Fruit fly (Drosophila melanogaster) whole organism, embryonic: ENCODE measurements around the gene nkt.

Experiments used
- CG12104 ChIP-seq: fragments of 200-800 bp; sonication (Bioruptor generic); optimal IDR thresholded peaks from 3 replicates; lab custom pipeline; 2016; ENCODE audit warnings: missing biosample characterization, missing genetic modification characterization
- CG12236 ChIP-seq: fragments of 200-800 bp; sonication (Bioruptor generic); optimal IDR thresholded peaks from 2 replicates; lab custom pipeline; 2016; ENCODE audit warnings: missing biosample characterization, missing genetic modification characterization
- CG1233 ChIP-seq: fragments of 200-800 bp; sonication (Bioruptor generic); optimal IDR thresholded peaks from 4 replicates; lab custom pipeline; 2018; ENCODE audit warnings: missing biosample characterization, mild to moderate bottlenecking, missing genetic modification characterization
- CG13287 ChIP-seq: fragments of 200-800 bp; sonication (Bioruptor generic); IDR thresholded peaks from 2 replicates; pipeline ENCODE4 v1.3.6; 2022; ENCODE audit warnings: missing biosample characterization, missing genetic modification characterization; ENCODE audit not compliant: partially characterized antibody
- CG32767 ChIP-seq: fragments of 200-800 bp; sonication (Bioruptor generic); IDR thresholded peaks from 2 replicates; pipeline ENCODE4 v1.3.6; 2022; ENCODE audit warnings: missing biosample characterization, missing genetic modification characterization
- CG3726 ChIP-seq: fragments of 200-800 bp; sonication (Bioruptor generic); IDR thresholded peaks from 3 replicates; pipeline ENCODE4, ENCODE4 v1.3.6; 2022; ENCODE audit warnings: missing biosample characterization, missing genetic modification characterization
- CG3847 ChIP-seq: fragments of 200-800 bp; sonication (Bioruptor generic); IDR thresholded peaks from 2 replicates; pipeline ENCODE4 v1.3.6; 2022; ENCODE audit warnings: missing biosample characterization, missing genetic modification characterization
- CG43689 ChIP-seq: fragments of 200-800 bp; sonication (Bioruptor generic); IDR thresholded peaks from 2 replicates; pipeline ENCODE4 v1.3.6; 2022; ENCODE audit warnings: missing biosample characterization, missing genetic modification characterization
- CG6791 ChIP-seq: fragments of 200-800 bp; sonication (Bioruptor generic); IDR thresholded peaks from 3 replicates; pipeline ENCODE4 v1.3.6; 2022; ENCODE audit warnings: missing biosample characterization, missing genetic modification characterization; ENCODE audit not compliant: partially characterized antibody
- CG7928 ChIP-seq: fragments of 200-800 bp; sonication (Bioruptor generic); optimal IDR thresholded peaks from 2 replicates; lab custom pipeline; 2017; ENCODE audit warnings: missing biosample characterization, mild to moderate bottlenecking, missing genetic modification characterization
- CG8281 ChIP-seq: fragments of 200-800 bp; sonication (Bioruptor generic); optimal IDR thresholded peaks from 2 replicates; lab custom pipeline; 2018; ENCODE audit warnings: missing biosample characterization, mild to moderate bottlenecking, missing genetic modification characterization, moderate library complexity
- CG9437 ChIP-seq: fragments of 200-800 bp; sonication (Bioruptor generic); optimal IDR thresholded peaks from 2 replicates; lab custom pipeline; 2018; ENCODE audit warnings: missing biosample characterization, mild to moderate bottlenecking, missing genetic modification characterization
- CG9797 ChIP-seq: fragments of 200-800 bp; sonication (Bioruptor generic); optimal IDR thresholded peaks from 3 replicates; lab custom pipeline; 2018; ENCODE audit warnings: missing biosample characterization, mild to moderate bottlenecking, missing genetic modification characterization
- CG9876 ChIP-seq: fragments of 200-800 bp; sonication (Bioruptor generic); optimal IDR thresholded peaks from 2 replicates; lab custom pipeline; 2016; ENCODE audit warnings: missing biosample characterization, missing genetic modification characterization
- Dp ChIP-seq: fragments of 200-800 bp; sonication (Bioruptor generic); optimal IDR thresholded peaks from 2 replicates; lab custom pipeline; 2018; ENCODE audit warnings: missing biosample characterization, mild to moderate bottlenecking, missing genetic modification characterization, moderate library complexity
- E2f2 ChIP-seq: fragments of 200-800 bp; sonication (Bioruptor generic); IDR thresholded peaks from 2 replicates; pipeline ENCODE4 v1.3.6; 2022; ENCODE audit warnings: missing biosample characterization, missing genetic modification characterization
- Elba2 ChIP-seq: fragments of 200-800 bp; sonication (Bioruptor generic); optimal IDR thresholded peaks from 3 replicates; lab custom pipeline; 2016; ENCODE audit warnings: missing biosample characterization, missing genetic modification characterization
- Fer3 ChIP-seq: fragments of 200-800 bp; sonication (Bioruptor generic); optimal IDR thresholded peaks from 2 replicates; lab custom pipeline; 2018; ENCODE audit warnings: missing biosample characterization, mild to moderate bottlenecking, missing genetic modification characterization, moderate library complexity
- Hr3 ChIP-seq: fragments of 200-800 bp; sonication (Bioruptor generic); optimal IDR thresholded peaks from 3 replicates; lab custom pipeline; 2016; ENCODE audit warnings: missing biosample characterization, missing genetic modification characterization
- MBD-R2 ChIP-seq: fragments of 200-800 bp; sonication (Bioruptor generic); IDR thresholded peaks from 2 replicates; pipeline ENCODE4 v1.3.6; 2022; ENCODE audit warnings: missing biosample characterization, missing genetic modification characterization
- Med ChIP-seq: fragments of 200-800 bp; sonication (Bioruptor generic); peaks from one replicate; lab custom pipeline; 2016; ENCODE audit warnings: missing biosample characterization, missing genetic modification characterization, mild to moderate bottlenecking, inconsistent platforms, moderate library complexity
- Myb ChIP-seq: fragments of 200-800 bp; sonication (Bioruptor generic); optimal IDR thresholded peaks from 2 replicates; lab custom pipeline; 2016; ENCODE audit warnings: missing biosample characterization, missing genetic modification characterization
- Neu2 ChIP-seq: fragments of 200-800 bp; sonication (Bioruptor generic); optimal IDR thresholded peaks from 3 replicates; lab custom pipeline; 2016; ENCODE audit warnings: missing biosample characterization, missing genetic modification characterization, borderline replicate concordance
- Nf-YC ChIP-seq: fragments of 200-800 bp; optimal IDR thresholded peaks from 3 replicates; lab custom pipeline; 2019; ENCODE audit warnings: missing biosample characterization, mild to moderate bottlenecking, missing genetic modification characterization, moderate library complexity
- Xbp1 ChIP-seq: fragments of 200-800 bp; sonication (Bioruptor generic); optimal IDR thresholded peaks from 3 replicates; lab custom pipeline; 2016; ENCODE audit warnings: missing biosample characterization, mild to moderate bottlenecking, missing genetic modification characterization
- Xrp1 ChIP-seq: fragments of 200-800 bp; sonication (Bioruptor generic); IDR thresholded peaks from 2 replicates; pipeline ENCODE4 v1.3.6; 2022; ENCODE audit warnings: missing biosample characterization, missing genetic modification characterization
- ato ChIP-seq: fragments of 200-800 bp; sonication (Bioruptor generic); IDR thresholded peaks from 2 replicates; pipeline ENCODE4 v1.3.6; 2022; ENCODE audit warnings: missing biosample characterization, missing genetic modification characterization; ENCODE audit not compliant: partially characterized antibody
- bab2 ChIP-seq: fragments of 200-800 bp; sonication (Bioruptor generic); optimal IDR thresholded peaks from 2 replicates; lab custom pipeline; 2016; ENCODE audit warnings: missing biosample characterization, missing genetic modification characterization
- ci ChIP-seq: fragments of 200-800 bp; sonication (Bioruptor generic); IDR thresholded peaks from 3 replicates; pipeline ENCODE4 v1.3.6; 2022; ENCODE audit warnings: missing biosample characterization, missing genetic modification characterization
- crp ChIP-seq, 2 experiments: fragments of 200-800 bp; sonication (Bioruptor generic); optimal IDR thresholded peaks; 2 replicates in 1 of 2; 3 replicates in 1 of 2; lab custom pipeline; 2017; ENCODE audit warnings: missing biosample characterization in 2 of 2, missing genetic modification characterization in 2 of 2, mild to moderate bottlenecking in 1 of 2, moderate library complexity in 1 of 2
- dati ChIP-seq: fragments of 200-800 bp; sonication (Bioruptor generic); IDR thresholded peaks from 2 replicates; pipeline ENCODE4 v1.3.6; 2022; ENCODE audit warnings: missing biosample characterization, missing genetic modification characterization
- gfzf ChIP-seq: fragments of 200-800 bp; sonication (Bioruptor generic); optimal IDR thresholded peaks from 2 replicates; lab custom pipeline; 2016; ENCODE audit warnings: missing biosample characterization, mild to moderate bottlenecking, missing genetic modification characterization, moderate library complexity
- grau ChIP-seq: fragments of 200-800 bp; optimal IDR thresholded peaks from 3 replicates; lab custom pipeline; 2019; ENCODE audit warnings: missing biosample characterization, mild to moderate bottlenecking, missing genetic modification characterization, moderate library complexity
- gsb ChIP-seq: fragments of 200-800 bp; sonication (Bioruptor generic); IDR thresholded peaks from 2 replicates; pipeline ENCODE4 v1.3.6; 2022; ENCODE audit warnings: missing biosample characterization, missing genetic modification characterization
- hb ChIP-seq: fragments of 200-800 bp; sonication (Bioruptor generic); IDR thresholded peaks from 3 replicates; pipeline ENCODE4 v1.3.6; 2022; ENCODE audit warnings: missing biosample characterization, missing genetic modification characterization; ENCODE audit not compliant: partially characterized antibody
- psq ChIP-seq: fragments of 200-800 bp; sonication (Bioruptor generic); optimal IDR thresholded peaks from 2 replicates; lab custom pipeline; 2017; ENCODE audit warnings: missing biosample characterization, missing genetic modification characterization
- tap ChIP-seq: fragments of 200-800 bp; optimal IDR thresholded peaks from 3 replicates; lab custom pipeline; 2019; ENCODE audit warnings: missing biosample characterization, mild to moderate bottlenecking, missing genetic modification characterization, moderate library complexity
- wor ChIP-seq: fragments of 200-800 bp; sonication (Bioruptor generic); IDR thresholded peaks from 2 replicates; pipeline ENCODE4 v1.3.6; 2022; ENCODE audit warnings: missing biosample characterization, missing genetic modification characterization
- zfh1 ChIP-seq: fragments of 200-800 bp; sonication (Bioruptor generic); IDR thresholded peaks from 3 replicates; pipeline ENCODE4 v1.3.6; 2022; ENCODE audit warnings: missing biosample characterization, missing genetic modification characterization
- zfh2 ChIP-seq: fragments of 200-800 bp; sonication (Bioruptor generic); optimal IDR thresholded peaks from 2 replicates; lab custom pipeline; 2016; ENCODE audit warnings: missing biosample characterization, missing genetic modification characterization

The nkt gene

dm6 chr3L:11164899-11165298, 36.3 kb upstream of the nkt start, which contains the start of gene Alg10 (continued):
- peak; percentile 24 for TF ChIP-seq Dp (GFP tag; lab: Kevin White, UChicago)
- peak; percentile 63 for TF ChIP-seq Med (GFP tag; lab: Kevin White, UChicago)
- TF ChIP-seq ci (GFP tag; lab: Robert Waterston, UW) = no peak
- TF ChIP-seq crp (GFP tag; optimal IDR thresholded peaks at IDR 0.05; lab: Kevin White, UChicago) = peak in 1 of 2 experiments; percentile 51
- TF ChIP-seq CG9876 (GFP tag; lab: Kevin White, UChicago) = no peak
- TF ChIP-seq CG32767 = no peak
- TF ChIP-seq hb (GFP tag; lab: Robert Waterston, UW) = no peak
- TF ChIP-seq Myb (GFP tag; lab: Kevin White, UChicago) = peak; percentile 34
- TF ChIP-seq Neu2 (GFP tag; lab: Kevin White, UChicago) = peak; percentile 95
- no peak for TF ChIP-seq CG3847 (GFP tag; lab: Robert Waterston, UW)
- no peak for TF ChIP-seq Nf-YC
- no peak for TF ChIP-seq CG8281
- no peak for TF ChIP-seq CG6791 (GFP tag; lab: Robert Waterston, UW)
- no peak for TF ChIP-seq Xbp1 (GFP tag; lab: Kevin White, UChicago)
- no peak for TF ChIP-seq CG7928
- no peak for TF ChIP-seq bab2 (GFP tag; lab: Kevin White, UChicago)
- no peak for TF ChIP-seq CG3726 (GFP tag; lab: Robert Waterston, UW)
- TF ChIP-seq CG9437 (GFP tag; lab: Kevin White, UChicago) = no peak
- TF ChIP-seq wor (GFP tag; lab: Robert Waterston, UW) = no peak
- no peak for TF ChIP-seq grau (tag; lab: Kevin White, UChicago)
- no peak for TF ChIP-seq Fer3 (tag; lab: Kevin White, UChicago)
- no peak for TF ChIP-seq zfh2 (GFP tag; lab: Kevin White, UChicago)
- TF ChIP-seq CG12104 (GFP tag; lab: Kevin White, UChicago) = no peak
- TF ChIP-seq E2f2 (GFP tag; lab: Robert Waterston, UW) = peak; percentile 30; the same call in 1 of the 2 replicates
- no peak for TF ChIP-seq Hr3 (GFP tag; lab: Kevin White, UChicago)
- peak; percentile 38 for TF ChIP-seq Elba2 (GFP tag; lab: Kevin White, UChicago)
- peak; percentile 52 for TF ChIP-seq CG9797 (GFP tag; lab: Kevin White, UChicago)
- no peak for TF ChIP-seq tap (tag; lab: Kevin White, UChicago)
- no peak for TF ChIP-seq Xrp1 (GFP tag; lab: Robert Waterston, UW)
- TF ChIP-seq gfzf = peak; percentile 77
- TF ChIP-seq CG13287 = peak; percentile 33; the same call in 1 of the 2 replicates
- no peak for TF ChIP-seq dati
- TF ChIP-seq CG12236 = no peak
- no peak for TF ChIP-seq gsb (GFP tag; lab: Robert Waterston, UW)
- no peak for TF ChIP-seq ato
- TF ChIP-seq CG1233 (GFP tag; lab: Kevin White, UChicago) = no peak
- no peak for TF ChIP-seq zfh1 (GFP tag; lab: Robert Waterston, UW)
- peak; percentile 69 for TF ChIP-seq MBD-R2
- no peak for TF ChIP-seq psq (GFP tag; lab: Kevin White, UChicago)
- 0 out of 2 replicates have a peak, but pooled peaks have one; percentile 22 for TF ChIP-seq CG43689
